Worm (Caenorhabditis elegans): Measurements from ENCODE around the gene K09F5.1.

- TF ChIP-seq ztf-11 (tag; optimal IDR thresholded peaks at IDR 0.05), result no peak
- TF ChIP-seq nhr-237 (tag; optimal IDR thresholded peaks at IDR 0.05), result no peak
- TF ChIP-seq nhr-76 (tag; optimal IDR thresholded peaks at IDR 0.05), result no peak
- TF ChIP-seq elt-1 (tag; optimal IDR thresholded peaks at IDR 0.05; ENCODE audit: borderline replicate concordance, insufficient read depth), result no peak
- no peak for TF ChIP-seq pha-4 (tag; optimal IDR thresholded peaks at IDR 0.05)
- no peak for TF ChIP-seq nhr-12 (tag; optimal IDR thresholded peaks at IDR 0.05)
- no peak for TF ChIP-seq sptf-1 (tag; optimal IDR thresholded peaks at IDR 0.05)
- TF ChIP-seq unc-62 (GFP tag; optimal IDR thresholded peaks at IDR 0.05), result no peak
- TF ChIP-seq bed-3 (GFP tag; optimal IDR thresholded peaks at IDR 0.05), result no peak
- TF ChIP-seq ceh-39 (tag; optimal IDR thresholded peaks at IDR 0.05), result no peak
- TF ChIP-seq elt-3 (tag; optimal IDR thresholded peaks at IDR 0.05), result no peak
Observed at ce11 chrX:7733571-7733970, 5.9 kb upstream of the K09F5.1 start.
